Fruit fly (Drosophila melanogaster): ENCODE data around the gene CG15019.

dm6 chr3L:4428918-4429546, 23.2 kb upstream of the CG15019 start, which contains the start of gene nAChRbeta1:
- TF ChIP-seq Jra (GFP tag; optimal IDR thresholded peaks at IDR 0.05) (no peak), psq (GFP tag; optimal IDR thresholded peaks at IDR 0.05) (no peak), h (GFP tag; optimal IDR thresholded peaks at IDR 0.05) (no peak), Hr78 (GFP tag; optimal IDR thresholded peaks at IDR 0.05) (no peak), Hnf4 (GFP tag; optimal IDR thresholded peaks at IDR 0.05) (no peak), fru (GFP tag; optimal IDR thresholded peaks at IDR 0.05) (no peak), brk (GFP tag; optimal IDR thresholded peaks at IDR 0.05) (no peak), CrebA (GFP tag; optimal IDR thresholded peaks at IDR 0.05; ENCODE audit: borderline replicate concordance) (no peak), Sp1 (GFP tag; optimal IDR thresholded peaks at IDR 0.05) (no peak), br (GFP tag; optimal IDR thresholded peaks at IDR 0.05) (no peak), dsf (GFP tag; optimal IDR thresholded peaks at IDR 0.05; ENCODE audit: borderline replicate concordance) (no peak), Dfd (GFP tag; optimal IDR thresholded peaks at IDR 0.05) (no peak), GATAd (GFP tag; optimal IDR thresholded peaks at IDR 0.05) (no peak), usp (GFP tag; optimal IDR thresholded peaks at IDR 0.05) (no peak)

Data from whole organism, wandering third instar larva.